Fruit fly (Drosophila melanogaster) whole organism, embryonic: ENCODE results near the gene CG43052.

Experiments used
- Abd-B ChIP-seq: fragments of 200-800 bp; sonication (Bioruptor generic); optimal IDR thresholded peaks from 2 replicates; lab custom pipeline; 2018; ENCODE audit warnings: missing biosample characterization, mild to moderate bottlenecking, missing genetic modification characterization, moderate library complexity
- Asciz ChIP-seq: fragments of 200-800 bp; sonication (Bioruptor generic); optimal IDR thresholded peaks from 2 replicates; lab custom pipeline; 2017; ENCODE audit warnings: missing biosample characterization, mild to moderate bottlenecking, missing genetic modification characterization, missing genetic modification reagents
- Bdp1 ChIP-seq: fragments of 200-800 bp; sonication (Bioruptor generic); optimal IDR thresholded peaks from 3 replicates; lab custom pipeline; 2016; ENCODE audit warnings: missing biosample characterization, missing genetic modification characterization
- CG10462 ChIP-seq: fragments of 200-800 bp; sonication (Bioruptor generic); optimal IDR thresholded peaks from 2 replicates; lab custom pipeline; 2016; ENCODE audit warnings: missing biosample characterization, missing genetic modification characterization
- CG12744 ChIP-seq: fragments of 200-800 bp; sonication (Bioruptor generic); optimal IDR thresholded peaks from 2 replicates; lab custom pipeline; 2016; ENCODE audit warnings: missing biosample characterization, missing genetic modification characterization
- CG13775 ChIP-seq: fragments of 200-800 bp; sonication (Bioruptor generic); optimal IDR thresholded peaks from 3 replicates; lab custom pipeline; 2017; ENCODE audit warnings: missing biosample characterization, mild to moderate bottlenecking, missing genetic modification characterization
- CG15601 ChIP-seq: fragments of 200-800 bp; sonication (Bioruptor generic); optimal IDR thresholded peaks from 3 replicates; lab custom pipeline; 2019; ENCODE audit warnings: missing biosample characterization, mild to moderate bottlenecking, missing genetic modification characterization, moderate library complexity
- CG1602 ChIP-seq: fragments of 200-800 bp; sonication (Bioruptor generic); optimal IDR thresholded peaks from 3 replicates; lab custom pipeline; 2016; ENCODE audit warnings: missing biosample characterization, missing genetic modification characterization
- CG16813 ChIP-seq: fragments of 200-800 bp; sonication (Bioruptor generic); IDR thresholded peaks from 3 replicates; pipeline ENCODE4 v1.3.6; 2022; ENCODE audit warnings: missing biosample characterization, missing genetic modification characterization; ENCODE audit not compliant: partially characterized antibody
- CG18262 ChIP-seq: fragments of 200-800 bp; optimal IDR thresholded peaks from 3 replicates; lab custom pipeline; 2019; ENCODE audit warnings: missing biosample characterization, mild to moderate bottlenecking, missing genetic modification characterization, moderate library complexity
- CG18619 ChIP-seq: fragments of 200-800 bp; sonication (Bioruptor generic); optimal IDR thresholded peaks from 3 replicates; lab custom pipeline; 2017; ENCODE audit warnings: missing biosample characterization, mild to moderate bottlenecking, missing genetic modification characterization
- CG2875 ChIP-seq: fragments of 200-800 bp; sonication (Bioruptor generic); optimal IDR thresholded peaks from 2 replicates; lab custom pipeline; 2017; ENCODE audit warnings: missing biosample characterization, mild to moderate bottlenecking, missing genetic modification characterization, missing genetic modification reagents
- CG31388 ChIP-seq: fragments of 200-800 bp; sonication (Bioruptor generic); optimal IDR thresholded peaks from 2 replicates; lab custom pipeline; 2016; ENCODE audit warnings: missing biosample characterization, missing genetic modification characterization
- CG42726 ChIP-seq: fragments of 200-800 bp; sonication (Bioruptor generic); IDR thresholded peaks from 2 replicates; pipeline ENCODE4 v1.3.6; 2022; ENCODE audit warnings: missing biosample characterization, missing genetic modification characterization; ENCODE audit not compliant: partially characterized antibody
- CG4360 ChIP-seq: fragments of 200-800 bp; sonication (Bioruptor generic); IDR thresholded peaks from 2 replicates; pipeline ENCODE4 v1.3.6; 2022; ENCODE audit warnings: missing biosample characterization, missing genetic modification characterization
- CG4730 ChIP-seq: fragments of 200-800 bp; sonication (Bioruptor generic); IDR thresholded peaks from 2 replicates; pipeline ENCODE4 v1.3.6; 2022; ENCODE audit warnings: missing biosample characterization, missing genetic modification characterization
- CG5953 ChIP-seq: fragments of 200-800 bp; sonication (Bioruptor generic); IDR thresholded peaks from 2 replicates; pipeline ENCODE4 v1.3.6; 2022; ENCODE audit warnings: missing biosample characterization, missing genetic modification characterization
- CG6765 ChIP-seq: fragments of 200-800 bp; sonication (Bioruptor generic); optimal IDR thresholded peaks from 3 replicates; lab custom pipeline; 2017; ENCODE audit warnings: missing biosample characterization, mild to moderate bottlenecking, missing genetic modification characterization
- CG6813 ChIP-seq: fragments of 200-800 bp; sonication (Bioruptor generic); optimal IDR thresholded peaks from 2 replicates; lab custom pipeline; 2017; ENCODE audit warnings: missing biosample characterization, missing genetic modification characterization, mild to moderate bottlenecking, moderate library complexity, missing genetic modification reagents
- CG8290 ChIP-seq, 3 experiments: fragments of 200-800 bp; sonication (Bioruptor generic); optimal IDR thresholded peaks; 2 replicates each; lab custom pipeline; 2016 to 2019; ENCODE audit warnings: missing biosample characterization in 3 of 3, missing genetic modification characterization in 3 of 3, mild to moderate bottlenecking in 2 of 3, moderate library complexity in 1 of 3
- D19A ChIP-seq: fragments of 200-800 bp; optimal IDR thresholded peaks from 3 replicates; lab custom pipeline; 2019; ENCODE audit warnings: missing biosample characterization, mild to moderate bottlenecking, missing genetic modification characterization, moderate library complexity
- H15 ChIP-seq: fragments of 200-800 bp; sonication (Bioruptor generic); IDR thresholded peaks from 3 replicates; pipeline ENCODE4 v1.3.6; 2022; ENCODE audit warnings: missing biosample characterization, missing genetic modification characterization
- Hmr ChIP-seq: fragments of 200-800 bp; sonication (Bioruptor generic); optimal IDR thresholded peaks from 3 replicates; lab custom pipeline; 2017; ENCODE audit warnings: mild to moderate bottlenecking, missing biosample characterization, missing genetic modification reagents, missing genetic modification characterization
- Hr78 ChIP-seq, 2 experiments: fragments of 200-800 bp in 1 of 2; fragments of >200 bp in 1 of 2; sonication (Bioruptor generic) in 1 of 2; optimal IDR thresholded peaks; 2 replicates each; lab custom pipeline; 2017 to 2019; ENCODE audit warnings: missing biosample characterization in 2 of 2, missing genetic modification characterization in 2 of 2, mild to moderate bottlenecking in 1 of 2, moderate library complexity in 1 of 2
- Ptx1 ChIP-seq: fragments of 200-800 bp; sonication (Bioruptor generic); IDR thresholded peaks from 2 replicates; pipeline ENCODE4 v1.3.6; 2022; ENCODE audit warnings: missing biosample characterization, missing genetic modification characterization
- Rx ChIP-seq: fragments of 200-800 bp; sonication (Bioruptor generic); IDR thresholded peaks from 2 replicates; pipeline ENCODE4 v1.3.6; 2022; ENCODE audit warnings: missing biosample characterization, missing genetic modification characterization
- cato ChIP-seq: fragments of 200-800 bp; sonication (Bioruptor generic); optimal IDR thresholded peaks from 2 replicates; lab custom pipeline; 2016; ENCODE audit warnings: missing biosample characterization, missing genetic modification characterization, borderline replicate concordance
- chm ChIP-seq: fragments of 200-800 bp; sonication (Bioruptor generic); IDR thresholded peaks from 2 replicates; pipeline ENCODE4 v1.3.6; 2022; ENCODE audit warnings: missing biosample characterization, missing genetic modification characterization
- dm ChIP-seq: fragments of 200-800 bp; sonication (Bioruptor generic); optimal IDR thresholded peaks from 3 replicates; lab custom pipeline; 2016; ENCODE audit warnings: missing biosample characterization, missing genetic modification characterization
- esg ChIP-seq: fragments of 200-800 bp; sonication (Bioruptor generic); conservative IDR thresholded peaks from 2 replicates; pipeline ENCODE4 v1.3.6; 2022; ENCODE audit warnings: missing biosample characterization, missing genetic modification characterization
- fru ChIP-seq: fragments of >200 bp; optimal IDR thresholded peaks from 2 replicates; lab custom pipeline; 2017
- ftz-f1 ChIP-seq: fragments of 200-800 bp; sonication (Bioruptor generic); optimal IDR thresholded peaks from 2 replicates; lab custom pipeline; 2016; ENCODE audit warnings: missing biosample characterization, missing genetic modification characterization
- gcm2 ChIP-seq: fragments of 200-800 bp; sonication (Bioruptor generic); optimal IDR thresholded peaks from 2 replicates; lab custom pipeline; 2016; ENCODE audit warnings: missing biosample characterization, missing genetic modification characterization
- gro ChIP-seq: fragments of 200-800 bp; sonication (Bioruptor generic); optimal IDR thresholded peaks from 2 replicates; lab custom pipeline; 2016; ENCODE audit warnings: missing biosample characterization, missing genetic modification characterization
- jumu ChIP-seq: fragments of 200-800 bp; sonication (Bioruptor generic); optimal IDR thresholded peaks from 3 replicates; lab custom pipeline; 2016; ENCODE audit warnings: missing biosample characterization, missing genetic modification characterization
- nerfin-1 ChIP-seq: fragments of 200-800 bp; sonication (Bioruptor generic); optimal IDR thresholded peaks from 3 replicates; lab custom pipeline; 2019; ENCODE audit warnings: missing biosample characterization, mild to moderate bottlenecking, missing genetic modification characterization, moderate library complexity
- pan ChIP-seq, 4 experiments: fragments of >200 bp in 3 of 4; fragments of 200-800 bp in 1 of 4; sonication (Bioruptor generic) in 1 of 4; optimal IDR thresholded peaks in 3 of 4; IDR thresholded peaks in 1 of 4; 2 replicates each; pipeline versions ENCODE4 v1.3.6 to Lab custom; 2017 to 2022; ENCODE audit warnings: missing biosample characterization in 2 of 4, missing genetic modification characterization in 2 of 4, mixed read lengths in 1 of 4
- phol ChIP-seq: fragments of 200-800 bp; sonication (Bioruptor generic); optimal IDR thresholded peaks from 3 replicates; lab custom pipeline; 2018; ENCODE audit warnings: missing biosample characterization, mild to moderate bottlenecking, missing genetic modification characterization, moderate library complexity
- prd ChIP-seq, 3 experiments: fragments of >200 bp in 2 of 3; fragments of 200-800 bp in 1 of 3; sonication (Bioruptor generic) in 1 of 3; optimal IDR thresholded peaks in 2 of 3; IDR thresholded peaks in 1 of 3; 2 replicates in 2 of 3; 3 replicates in 1 of 3; pipeline versions ENCODE4 v1.3.6 to Lab custom; 2017 to 2022; ENCODE audit warnings: missing biosample characterization in 1 of 3, missing genetic modification characterization in 1 of 3
- rib ChIP-seq: fragments of 200-800 bp; sonication (Bioruptor generic); IDR thresholded peaks from 2 replicates; pipeline ENCODE4 v1.3.6; 2022; ENCODE audit warnings: missing biosample characterization, missing genetic modification characterization
- sd ChIP-seq: fragments of 200-800 bp; sonication (Bioruptor generic); optimal IDR thresholded peaks from 3 replicates; lab custom pipeline; 2018; ENCODE audit warnings: missing biosample characterization, mild to moderate bottlenecking, missing genetic modification characterization, moderate library complexity
- sens ChIP-seq: fragments of 200-800 bp; sonication (Bioruptor generic); peaks from one replicate; lab custom pipeline; 2016; ENCODE audit warnings: missing biosample characterization, missing genetic modification characterization
- sr ChIP-seq: fragments of 200-800 bp; sonication (Bioruptor generic); IDR thresholded peaks from 3 replicates; pipeline ENCODE4 v1.3.6; 2022; ENCODE audit warnings: missing biosample characterization, missing genetic modification characterization
- stwl ChIP-seq: fragments of 200-800 bp; sonication (Bioruptor generic); optimal IDR thresholded peaks from 3 replicates; lab custom pipeline; 2018; ENCODE audit warnings: missing biosample characterization, mild to moderate bottlenecking, missing genetic modification characterization, moderate library complexity
- vfl ChIP-seq: fragments of 200-800 bp; sonication (Bioruptor generic); optimal IDR thresholded peaks from 2 replicates; lab custom pipeline; 2016; ENCODE audit warnings: missing biosample characterization, missing genetic modification characterization
- zen ChIP-seq: fragments of 200-800 bp; sonication (Bioruptor generic); optimal IDR thresholded peaks from 3 replicates; lab custom pipeline; 2018; ENCODE audit warnings: missing biosample characterization, mild to moderate bottlenecking, missing genetic modification characterization, moderate library complexity

The CG43052 gene

dm6 chr2L:14355033-14355851, 3.4 kb downstream of the CG43052 start, which contains the start of gene Rab14 (continued):
- peak; percentile 97 for TF ChIP-seq dm
- peak; percentile 78 for TF ChIP-seq CG6813 (GFP tag; lab: Kevin White, UChicago)
- peak; percentile 20 for TF ChIP-seq Abd-B
- peak; percentile 70 for TF ChIP-seq Ptx1
- peak; percentile 31 for TF ChIP-seq CG8290 (GFP tag; optimal IDR thresholded peaks at IDR 0.05; lab: Kevin White, UChicago)
- TF ChIP-seq CG8290 (tag; optimal IDR thresholded peaks at IDR 0.05; lab: Kevin White, UChicago) = peak in 1 of 2 experiments; percentile 78
- peak; percentile 74 for TF ChIP-seq esg (GFP tag; lab: Robert Waterston, UW)
- TF ChIP-seq CG4730 (GFP tag; lab: Robert Waterston, UW) = peak; percentile 49
- TF ChIP-seq prd (optimal IDR thresholded peaks at IDR 0.05; lab: Kevin White, UChicago) = no peak
- peak; percentile 82 for TF ChIP-seq prd (GFP tag; IDR thresholded peaks at IDR 0.05; lab: Robert Waterston, UW)
- TF ChIP-seq cato = peak; percentile 25
- peak; percentile 43 for TF ChIP-seq zen (tag; lab: Kevin White, UChicago)
- TF ChIP-seq CG5953 (GFP tag; lab: Robert Waterston, UW) = peak; percentile 65
- TF ChIP-seq pan (optimal IDR thresholded peaks at IDR 0.05; lab: Kevin White, UChicago) = no peak
- peak in 1 of 2 experiments; percentile 86 for TF ChIP-seq pan (GFP tag; optimal IDR thresholded peaks at IDR 0.05 in 1 of 2, IDR thresholded peaks at IDR 0.05 in 1 of 2)
- TF ChIP-seq CG16813 (GFP tag; lab: Robert Waterston, UW) = peak; percentile 88
- TF ChIP-seq CG4360 (GFP tag; lab: Robert Waterston, UW) = peak; percentile 92
- no peak for TF ChIP-seq CG31388 (GFP tag; lab: Kevin White, UChicago)
- TF ChIP-seq fru (lab: Kevin White, UChicago) = no peak
- peak; percentile 80 for TF ChIP-seq CG18262 (tag; lab: Kevin White, UChicago)
- TF ChIP-seq CG10462 = peak; percentile 48
- peak; percentile 79 for TF ChIP-seq CG13775 (GFP tag; lab: Kevin White, UChicago)
- peak; percentile 30 for TF ChIP-seq gcm2 (GFP tag; lab: Kevin White, UChicago)
- TF ChIP-seq H15 (GFP tag; lab: Robert Waterston, UW) = peak; percentile 58; the same call in 2 of the 3 replicates
- peak; percentile 76 for TF ChIP-seq Asciz (GFP tag; lab: Kevin White, UChicago)
- TF ChIP-seq ftz-f1 (GFP tag; lab: Kevin White, UChicago) = peak; percentile 9
- TF ChIP-seq Hr78 (GFP tag; optimal IDR thresholded peaks at IDR 0.05; lab: Kevin White, UChicago) = no peak
- TF ChIP-seq CG2875 = peak; percentile 64
- peak; percentile 89 for TF ChIP-seq Hmr
- TF ChIP-seq chm (GFP tag; lab: Robert Waterston, UW) = peak; percentile 86
- TF ChIP-seq vfl (GFP tag; lab: Kevin White, UChicago) = peak; percentile 78
- peak; percentile 98 for TF ChIP-seq D19A (tag; lab: Kevin White, UChicago)
- peak; percentile 79 for TF ChIP-seq CG18619
- TF ChIP-seq CG12744 (GFP tag; lab: Kevin White, UChicago) = peak; percentile 54
- peak; percentile 89 for TF ChIP-seq sens
- TF ChIP-seq phol = peak; percentile 79
- TF ChIP-seq CG42726 (GFP tag; lab: Robert Waterston, UW) = peak; percentile 93
- peak; percentile 91 for TF ChIP-seq stwl (tag; lab: Kevin White, UChicago)
- TF ChIP-seq Bdp1 (GFP tag; lab: Kevin White, UChicago) = peak; percentile 34
- TF ChIP-seq CG6765 (GFP tag; lab: Kevin White, UChicago) = peak; percentile 77
- peak; percentile 63 for TF ChIP-seq gro (GFP tag; lab: Kevin White, UChicago)
- peak; percentile 62; the same call in 1 of the 2 replicates for TF ChIP-seq Rx
- TF ChIP-seq CG1602 (GFP tag; lab: Kevin White, UChicago) = peak; percentile 62
- peak; percentile 59 for TF ChIP-seq jumu
- peak; percentile 35 for TF ChIP-seq nerfin-1
- peak; percentile 83 for TF ChIP-seq rib (GFP tag; lab: Robert Waterston, UW)
- peak; percentile 35; the same call in 2 of the 3 replicates for TF ChIP-seq sr (GFP tag; lab: Robert Waterston, UW)
- peak; percentile 52 for TF ChIP-seq CG15601 (tag; lab: Kevin White, UChicago)
- peak; percentile 99 for TF ChIP-seq sd (tag; lab: Kevin White, UChicago)
